Worm (Caenorhabditis elegans) whole organism, L4 larva: ENCODE measurements around the gene R10E4.1.

Source experiments
- F44E2.7 ChIP-seq: fragments of 200-800 bp; sonication (Bioruptor generic); IDR thresholded peaks from 2 replicates; pipeline ENCODE4 v2.1.2; 2022; ENCODE audit warnings: missing genetic modification characterization, missing compliant biosample characterization
- R02D3.7 ChIP-seq: fragments of 150-350 bp; sonication (generic microtip); optimal IDR thresholded peaks from 3 replicates; lab custom pipeline; 2014; ENCODE audit warnings: missing biosample characterization, missing genetic modification characterization
- Y75B8A.6 ChIP-seq: fragments of 200-800 bp; sonication (Bioruptor generic); IDR thresholded peaks from 2 replicates; pipeline ENCODE4 v1.3.6; 2022; ENCODE audit warnings: missing genetic modification reagents, missing genetic modification characterization, missing compliant biosample characterization
- aha-1 ChIP-seq: fragments of 150-350 bp; peaks from one replicate; lab custom pipeline; 2014; ENCODE audit warnings: missing biosample characterization, missing genetic modification characterization
- ama-1 ChIP-seq: fragments of 150-350 bp; optimal IDR thresholded peaks from 2 replicates; lab custom pipeline; 2014; ENCODE audit warnings: inconsistent platforms, mixed read lengths
- ceh-62 ChIP-seq: sonication (generic microtip); optimal IDR thresholded peaks from 2 replicates; lab custom pipeline; 2017; ENCODE audit warnings: missing biosample characterization, missing genetic modification characterization
- dmd-8 ChIP-seq: fragments of 200-800 bp; sonication (Bioruptor generic); IDR thresholded peaks from 2 replicates; pipeline ENCODE4 v1.3.6; 2022; ENCODE audit warnings: missing genetic modification characterization, missing compliant biosample characterization
- dpl-1 ChIP-seq: fragments of 150-350 bp; optimal IDR thresholded peaks from 2 replicates; lab custom pipeline; 2014; ENCODE audit warnings: missing biosample characterization, missing genetic modification reagents, missing genetic modification characterization
- egl-43 ChIP-seq: fragments of 200-800 bp; sonication (Bioruptor generic); IDR thresholded peaks from 2 replicates; pipeline ENCODE4 v1.3.6; 2022; ENCODE audit warnings: missing genetic modification reagents, missing genetic modification characterization, missing compliant biosample characterization
- fos-1 ChIP-seq: fragments of 150-350 bp; optimal IDR thresholded peaks from 2 replicates; lab custom pipeline; 2014; ENCODE audit warnings: missing biosample characterization, missing genetic modification characterization
- hlh-30 ChIP-seq: sonication (generic microtip); optimal IDR thresholded peaks from 2 replicates; lab custom pipeline; 2017; ENCODE audit warnings: antibody characterized with exemption, mild to moderate bottlenecking, missing genetic modification characterization, missing compliant biosample characterization; ENCODE audit not compliant: insufficient read depth
- jun-1 ChIP-seq: fragments of 150-350 bp; optimal IDR thresholded peaks from 2 replicates; lab custom pipeline; 2014; ENCODE audit warnings: missing biosample characterization, missing genetic modification reagents, missing genetic modification characterization
- lin-1 ChIP-seq: fragments of 200-800 bp; sonication (Bioruptor generic); IDR thresholded peaks from 2 replicates; pipeline ENCODE4 v1.3.6; 2022; ENCODE audit warnings: missing genetic modification reagents, missing genetic modification characterization, missing compliant biosample characterization
- lin-13 ChIP-seq: fragments of 150-350 bp; optimal IDR thresholded peaks from 2 replicates; lab custom pipeline; 2014; ENCODE audit warnings: missing biosample characterization, missing genetic modification reagents, missing genetic modification characterization
- lin-38 ChIP-seq: fragments of 200-800 bp; sonication (Bioruptor generic); IDR thresholded peaks from 2 replicates; pipeline ENCODE4 v1.3.6; 2022; ENCODE audit warnings: missing genetic modification reagents, missing genetic modification characterization, missing compliant biosample characterization
- lir-3 ChIP-seq: sonication (generic microtip); optimal IDR thresholded peaks from 2 replicates; lab custom pipeline; 2016; ENCODE audit warnings: mild to moderate bottlenecking, missing genetic modification characterization, missing compliant biosample characterization
- madf-9 ChIP-seq: fragments of 200-800 bp; sonication (Bioruptor generic); conservative IDR thresholded peaks from 2 replicates; pipeline ENCODE4 v1.3.6; 2022; ENCODE audit warnings: missing genetic modification reagents, missing genetic modification characterization, missing compliant biosample characterization
- mes-2 ChIP-seq: sonication (generic microtip); optimal IDR thresholded peaks from 2 replicates; lab custom pipeline; 2016; ENCODE audit warnings: missing genotype, mild to moderate bottlenecking, missing genetic modification characterization, missing compliant biosample characterization; ENCODE audit not compliant: poor library complexity, severe bottlenecking
- nhr-41 ChIP-seq: fragments of 200-800 bp; sonication (Bioruptor generic); IDR thresholded peaks from 2 replicates; pipeline ENCODE4 v1.3.6; 2022; ENCODE audit warnings: missing genetic modification reagents, missing genetic modification characterization, missing compliant biosample characterization
- set-16 ChIP-seq: fragments of 200-800 bp; sonication (Bioruptor generic); IDR thresholded peaks from 2 replicates; pipeline ENCODE4 v1.3.6; 2022; ENCODE audit warnings: missing genetic modification reagents, missing genetic modification characterization, missing compliant biosample characterization
- skn-1 ChIP-seq: fragments of 150-350 bp; optimal IDR thresholded peaks from 2 replicates; lab custom pipeline; 2014; ENCODE audit warnings: missing biosample characterization, missing genetic modification characterization
- unc-130 ChIP-seq: sonication (generic microtip); optimal IDR thresholded peaks from 2 replicates; lab custom pipeline; 2016; ENCODE audit warnings: missing genetic modification reagents, missing genetic modification characterization, missing compliant biosample characterization
- unc-62 ChIP-seq, 3 experiments: fragments of 150-350 bp in 1 of 3; sonication (generic microtip); optimal IDR thresholded peaks in 2 of 3; peaks in 1 of 3; 1 replicate in 1 of 3; 2 replicates in 2 of 3; lab custom pipeline; 2014 to 2017; ENCODE audit warnings: missing biosample characterization in 3 of 3, missing genetic modification characterization in 3 of 3, missing genetic modification reagents in 3 of 3, missing genotype in 1 of 3
- vab-7 ChIP-seq: fragments of 200-800 bp; sonication (Bioruptor generic); IDR thresholded peaks from 2 replicates; pipeline ENCODE4 v1.3.6; 2022; ENCODE audit warnings: missing genetic modification reagents, missing genetic modification characterization, missing compliant biosample characterization
- zfp-3 ChIP-seq: fragments of 200-800 bp; sonication (Bioruptor generic); conservative IDR thresholded peaks from 2 replicates; pipeline ENCODE4 v1.3.6; 2022; ENCODE audit warnings: missing genetic modification reagents, missing genetic modification characterization, missing compliant biosample characterization

Gene R10E4.1

ce11 chrIII:4265892-4266291, 3.7 kb upstream of the R10E4.1 start:
- TF ChIP-seq jun-1 (tag; lab: Kevin White, UChicago), result no peak
- TF ChIP-seq aha-1 (tag; lab: Kevin White, UChicago), result peak; percentile 62

- peak in 1 of 2 experiments; percentile 92 for TF ChIP-seq unc-62 (GFP tag; optimal IDR thresholded peaks at IDR 0.05 in 1 of 2; lab: Kevin White, UChicago)
- no peak for TF ChIP-seq unc-62 (tag; optimal IDR thresholded peaks at IDR 0.05; lab: Kevin White, UChicago)
- TF ChIP-seq unc-130 (GFP tag; lab: Kevin White, UChicago), result no peak
- no peak for TF ChIP-seq dpl-1 (GFP tag; lab: Kevin White, UChicago)
- TF ChIP-seq, all 104 proteins: peak for 1
Measured at ce11 chrIII:4271059-4271458, 1.5 kb downstream of the R10E4.1 start.

ce11 chrIII:4272864-4273263, 3.3 kb downstream of the R10E4.1 start:
- TF ChIP-seq mes-2 (tag; lab: Kevin White, UChicago) (no peak), zfp-3 (GFP tag; lab: Robert Waterston, UW) (0 out of 2 replicates have a peak, but pooled peaks have one; percentile 31)

- peak in 1 of 2 experiments; percentile 93 for TF ChIP-seq unc-62 (GFP tag; optimal IDR thresholded peaks at IDR 0.05 in 1 of 2; lab: Kevin White, UChicago)
- TF ChIP-seq unc-62 (tag; optimal IDR thresholded peaks at IDR 0.05; lab: Kevin White, UChicago), result no peak
- no peak for TF ChIP-seq fos-1 (tag; lab: Kevin White, UChicago)
Measured at ce11 chrIII:4274524-4274923, 5.0 kb downstream of the R10E4.1 start.

- TF ChIP-seq jun-1 (tag; lab: Kevin White, UChicago) (peak; percentile 15), Y75B8A.6 (GFP tag; lab: Robert Waterston, UW) (no peak), madf-9 (GFP tag; lab: Robert Waterston, UW) (no peak), unc-62 (GFP tag; optimal IDR thresholded peaks at IDR 0.05 in 1 of 2; lab: Kevin White, UChicago) (peak in 1 of 2 experiments; percentile 23), unc-62 (tag; optimal IDR thresholded peaks at IDR 0.05; lab: Kevin White, UChicago) (no peak), ama-1 (lab: Kevin White, UChicago) (peak; percentile 8), hlh-30 (tag; lab: Kevin White, UChicago) (no peak), nhr-41 (GFP tag; lab: Robert Waterston, UW) (no peak), dpl-1 (GFP tag; lab: Kevin White, UChicago) (peak; percentile 15)
Measured at ce11 chrIII:4275704-4276103, 6.2 kb downstream of the R10E4.1 start.

ce11 chrIII:4276277-4276676, 6.7 kb downstream of the R10E4.1 start:
- TF ChIP-seq R02D3.7 (no peak), lin-1 (GFP tag; lab: Robert Waterston, UW) (no peak), ceh-62 (tag; lab: Kevin White, UChicago) (no peak), skn-1 (tag; lab: Kevin White, UChicago) (no peak), lir-3 (no peak), dmd-8 (no peak), lin-13 (GFP tag; lab: Kevin White, UChicago) (no peak), set-16 (peak; percentile 32; the same call in 1 of the 2 replicates), lin-38 (GFP tag; lab: Robert Waterston, UW) (no peak)

- TF ChIP-seq mes-2 (tag; lab: Kevin White, UChicago) (peak; percentile 6), unc-62 (GFP tag; optimal IDR thresholded peaks at IDR 0.05 in 1 of 2; lab: Kevin White, UChicago) (peak in 1 of 2 experiments; percentile 53), unc-62 (tag; optimal IDR thresholded peaks at IDR 0.05; lab: Kevin White, UChicago) (no peak), vab-7 (GFP tag; lab: Robert Waterston, UW) (no peak), aha-1 (tag; lab: Kevin White, UChicago) (peak; percentile 58)
Measured at ce11 chrIII:4277762-4278161, 8.2 kb downstream of the R10E4.1 start.

ce11 chrIII:4278203-4278602, 8.7 kb downstream of the R10E4.1 start:
- TF ChIP-seq F44E2.7 (GFP tag; lab: Robert Waterston, UW) (no peak), egl-43 (GFP tag; lab: Robert Waterston, UW) (peak; percentile 16; the same call in 1 of the 2 replicates), unc-62 (GFP tag; optimal IDR thresholded peaks at IDR 0.05 in 1 of 2; lab: Kevin White, UChicago) (peak in 1 of 2 experiments; percentile 47), unc-62 (tag; optimal IDR thresholded peaks at IDR 0.05; lab: Kevin White, UChicago) (no peak)
- TF ChIP-seq, all 104 proteins: peak for 2
